Worm (Caenorhabditis elegans): Measurements from ENCODE around the gene C24H11.1.

ce11 chrIII:11795448-11795847 is 8.0 kb downstream of the C24H11.1 start, which contains the start of gene twk-39:
- no peak for TF ChIP-seq ztf-29 (GFP tag; IDR thresholded peaks at IDR 0.05)
- no peak for TF ChIP-seq ref-1 (GFP tag; conservative IDR thresholded peaks at IDR 0.05)
- TF ChIP-seq ztf-23 (GFP tag; IDR thresholded peaks at IDR 0.05) = no peak
- no peak for TF ChIP-seq klf-2 (GFP tag; conservative IDR thresholded peaks at IDR 0.05)
- no peak for TF ChIP-seq T22C8.4 (GFP tag; IDR thresholded peaks at IDR 0.05)
- TF ChIP-seq flt-1 (GFP tag; IDR thresholded peaks at IDR 0.05) = no peak
- no peak for TF ChIP-seq tab-1 (GFP tag; IDR thresholded peaks at IDR 0.05)
